Worm (Caenorhabditis elegans): ENCODE results near the gene C06E4.6.
A peak's percentile ranks its signal among the peaks of the same experiment; 100 is the strongest.

DNA sequence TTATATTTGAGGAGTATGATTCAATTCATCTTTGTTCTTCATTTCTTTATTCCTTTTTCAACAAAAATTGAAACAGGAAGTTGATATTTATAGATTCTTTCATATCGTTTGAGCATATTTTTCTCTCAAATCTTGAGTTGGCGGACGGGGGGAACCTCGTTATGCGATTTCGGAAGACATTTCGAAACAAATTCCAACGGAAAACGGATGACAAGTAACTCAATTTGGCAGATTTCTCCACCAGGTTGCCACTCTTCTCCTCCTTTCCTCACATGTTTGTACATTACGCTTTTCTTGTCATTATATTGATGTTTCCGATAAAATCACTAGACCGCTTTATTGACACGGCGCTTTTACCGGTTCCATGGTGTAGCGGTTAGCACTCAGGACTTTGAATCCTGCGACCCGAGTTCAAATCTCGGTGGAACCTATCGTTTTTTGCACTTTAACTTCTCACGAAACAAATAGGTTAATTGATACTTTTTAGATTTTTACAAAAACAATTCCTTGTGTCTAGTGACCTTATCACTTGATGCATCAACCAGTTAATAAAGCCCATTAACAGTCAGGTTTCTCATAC lies 17.0 kb upstream of the C06E4.6 start:
- TF ChIP-seq nhr-28 (tag; optimal IDR thresholded peaks at IDR 0.05) (no peak), zag-1 (tag; optimal IDR thresholded peaks at IDR 0.05) (no peak), ama-1 (optimal IDR thresholded peaks at IDR 0.05) (no peak), efl-1 (optimal IDR thresholded peaks at IDR 0.05) (no peak), efl-1 (GFP tag; optimal IDR thresholded peaks at IDR 0.05 in 1 of 2) (peak in 1 of 2 experiments; percentile 8), mdl-1 (tag; optimal IDR thresholded peaks at IDR 0.05) (no peak), fos-1 (tag; optimal IDR thresholded peaks at IDR 0.05) (no peak), rnt-1 (tag; optimal IDR thresholded peaks at IDR 0.05) (no peak)
